Fruit fly (Drosophila melanogaster) Kc167 (cell line): Measurements from ENCODE around the gene SCaMC.

Source experiments
- Sin3A ChIP-seq: fragments of >200 bp; optimal IDR thresholded peaks from 2 replicates; lab custom pipeline; 2018; ENCODE audit warnings: missing external identifiers
- h ChIP-seq: fragments of >200 bp; optimal IDR thresholded peaks from 3 replicates; lab custom pipeline; 2018; ENCODE audit warnings: missing external identifiers
- insv ChIP-seq: fragments of >200 bp; optimal IDR thresholded peaks from 3 replicates; lab custom pipeline; 2018; ENCODE audit warnings: missing external identifiers
- psq ChIP-seq: fragments of >200 bp; optimal IDR thresholded peaks from 2 replicates; lab custom pipeline; 2017; ENCODE audit warnings: missing external identifiers
- ttk ChIP-seq: sonication (Bioruptor generic); optimal IDR thresholded peaks from 2 replicates; lab custom pipeline; 2017; ENCODE audit warnings: missing external identifiers

DNA sequence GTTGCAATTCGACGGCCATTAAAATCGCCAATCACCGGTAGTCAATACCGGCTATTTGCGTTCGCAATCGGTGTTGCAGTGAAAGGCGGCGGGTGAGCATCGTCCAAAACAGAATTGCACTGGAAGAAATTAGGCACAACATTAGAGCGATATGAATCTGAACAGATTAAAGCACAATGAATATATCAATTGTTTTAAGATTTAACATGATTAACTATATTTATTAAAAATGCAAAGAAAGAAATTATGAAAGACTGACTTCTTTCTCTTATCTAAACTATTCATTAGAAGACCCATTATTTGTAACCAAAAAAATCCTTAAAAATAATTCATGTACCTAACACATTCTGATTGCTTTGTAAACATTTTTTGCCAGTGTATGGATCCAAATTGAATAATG, 32.9 kb upstream of the SCaMC start:
- TF ChIP-seq h (lab: Kevin White, UChicago): no peak
- no peak for TF ChIP-seq insv (lab: Kevin White, UChicago)
- TF ChIP-seq psq: no peak
- TF ChIP-seq ttk (lab: Kevin White, UChicago): no peak
- no peak for TF ChIP-seq Sin3A
